Worm (Caenorhabditis elegans) whole organism, L3 larva: ENCODE measurements around the gene nstp-9.

Experiments
- R02D3.7 ChIP-seq: fragments of 150-350 bp; optimal IDR thresholded peaks from 2 replicates; lab custom pipeline; 2014; ENCODE audit warnings: missing biosample characterization, missing genetic modification characterization
- ceh-28 ChIP-seq: fragments of 150-350 bp; optimal IDR thresholded peaks from 2 replicates; lab custom pipeline; 2014; ENCODE audit warnings: missing biosample characterization, missing genetic modification reagents, missing genetic modification characterization
- elt-2 ChIP-seq: sonication (generic microtip); optimal IDR thresholded peaks from 2 replicates; lab custom pipeline; 2016; ENCODE audit warnings: missing genetic modification reagents, mild to moderate bottlenecking, missing genetic modification characterization, missing compliant biosample characterization
- eor-1 ChIP-seq, 2 experiments: fragments of 150-350 bp; optimal IDR thresholded peaks; 2 replicates each; lab custom pipeline; 2014 to 2018; ENCODE audit warnings: missing biosample characterization in 2 of 2, missing genetic modification characterization in 2 of 2
- nhr-76 ChIP-seq: fragments of 150-350 bp; sonication (generic microtip); optimal IDR thresholded peaks from 5 replicates; lab custom pipeline; 2014; ENCODE audit warnings: missing biosample characterization, missing genetic modification characterization
- nhr-77 ChIP-seq: fragments of 150-350 bp; optimal IDR thresholded peaks from 2 replicates; lab custom pipeline; 2014; ENCODE audit warnings: missing biosample characterization, missing genetic modification characterization
- skn-1 ChIP-seq: fragments of 150-350 bp; optimal IDR thresholded peaks from 2 replicates; lab custom pipeline; 2014; ENCODE audit warnings: missing biosample characterization, missing genetic modification characterization
- snpc-4 ChIP-seq: fragments of 150-350 bp; optimal IDR thresholded peaks from 2 replicates; lab custom pipeline; 2014; ENCODE audit warnings: missing biosample characterization, missing genetic modification characterization
- unc-62 ChIP-seq: fragments of 150-350 bp; sonication (generic microtip); optimal IDR thresholded peaks from 4 replicates; lab custom pipeline; 2014; ENCODE audit warnings: missing biosample characterization, missing genetic modification reagents, missing genetic modification characterization
- zag-1 ChIP-seq: fragments of 150-350 bp; optimal IDR thresholded peaks from 2 replicates; lab custom pipeline; 2014; ENCODE audit warnings: missing biosample characterization, missing genetic modification characterization
- ztf-11 ChIP-seq: fragments of 150-350 bp; optimal IDR thresholded peaks from 2 replicates; lab custom pipeline; 2014; ENCODE audit warnings: missing biosample characterization, missing genetic modification characterization
- ztf-4 ChIP-seq: fragments of 150-350 bp; optimal IDR thresholded peaks from 2 replicates; lab custom pipeline; 2014; ENCODE audit warnings: missing biosample characterization, missing genetic modification characterization

ce11 chrX:10903416-10903815 lies 16.1 kb downstream of the nstp-9 start:
- TF ChIP-seq snpc-4 (no peak), ztf-4 (tag; lab: Kevin White, UChicago) (no peak), nhr-77 (tag; lab: Kevin White, UChicago) (no peak), nhr-76 (tag; lab: Kevin White, UChicago) (no peak), unc-62 (GFP tag; lab: Kevin White, UChicago) (no peak), ztf-11 (tag; lab: Kevin White, UChicago) (no peak), ceh-28 (tag; lab: Kevin White, UChicago) (no peak), R02D3.7 (tag; lab: Kevin White, UChicago) (no peak), skn-1 (tag; lab: Kevin White, UChicago) (no peak), elt-2 (tag; lab: Kevin White, UChicago) (peak; percentile 27), zag-1 (no peak), eor-1 (tag; optimal IDR thresholded peaks at IDR 0.05; lab: Kevin White, UChicago) (no peak)
